Fruit fly (Drosophila melanogaster) whole organism, embryonic: ENCODE results near the gene peng.

Experiments
- Abd-B ChIP-seq: fragments of 200-800 bp; sonication (Bioruptor generic); optimal IDR thresholded peaks from 2 replicates; lab custom pipeline; 2018; ENCODE audit warnings: missing biosample characterization, mild to moderate bottlenecking, missing genetic modification characterization, moderate library complexity
- Adf1 ChIP-seq: fragments of 200-800 bp; sonication (Bioruptor generic); IDR thresholded peaks from 2 replicates; pipeline ENCODE4 v1.3.6; 2022; ENCODE audit warnings: missing biosample characterization, missing genetic modification characterization
- Atf3 ChIP-seq: fragments of 200-800 bp; sonication (Bioruptor generic); optimal IDR thresholded peaks from 3 replicates; lab custom pipeline; 2016; ENCODE audit warnings: missing biosample characterization, missing genetic modification characterization
- Atf6 ChIP-seq: fragments of 200-800 bp; sonication (Bioruptor generic); IDR thresholded peaks from 2 replicates; pipeline ENCODE4 v1.3.6; 2022; ENCODE audit warnings: missing biosample characterization, missing genetic modification characterization
- B-H1 ChIP-seq: fragments of 200-800 bp; sonication (Bioruptor generic); IDR thresholded peaks from 3 replicates; pipeline ENCODE4 v1.3.6; 2022; ENCODE audit warnings: missing biosample characterization, missing genetic modification characterization
- Bdp1 ChIP-seq: fragments of 200-800 bp; sonication (Bioruptor generic); optimal IDR thresholded peaks from 3 replicates; lab custom pipeline; 2016; ENCODE audit warnings: missing biosample characterization, missing genetic modification characterization
- CG10321 ChIP-seq: fragments of 200-800 bp; sonication (Bioruptor generic); IDR thresholded peaks from 2 replicates; pipeline ENCODE4 v1.3.6; 2022; ENCODE audit warnings: missing biosample characterization, missing genetic modification characterization
- CG10462 ChIP-seq: fragments of 200-800 bp; sonication (Bioruptor generic); optimal IDR thresholded peaks from 2 replicates; lab custom pipeline; 2016; ENCODE audit warnings: missing biosample characterization, missing genetic modification characterization
- CG11456 ChIP-seq: fragments of 200-800 bp; sonication (Bioruptor generic); IDR thresholded peaks from 3 replicates; pipeline ENCODE4 v1.3.6; 2022; ENCODE audit warnings: missing biosample characterization, missing genetic modification characterization
- CG13296 ChIP-seq: fragments of 200-800 bp; sonication (Bioruptor generic); optimal IDR thresholded peaks from 3 replicates; lab custom pipeline; 2018; ENCODE audit warnings: missing biosample characterization, mild to moderate bottlenecking, missing genetic modification characterization
- CG16815 ChIP-seq: fragments of 200-800 bp; sonication (Bioruptor generic); optimal IDR thresholded peaks from 3 replicates; lab custom pipeline; 2017; ENCODE audit warnings: missing biosample characterization, mild to moderate bottlenecking, missing genetic modification characterization
- CG17186 ChIP-seq: fragments of 200-800 bp; sonication (Bioruptor generic); optimal IDR thresholded peaks from 3 replicates; lab custom pipeline; 2017; ENCODE audit warnings: missing biosample characterization, missing genetic modification reagents, missing genetic modification characterization
- CG17385 ChIP-seq: fragments of 200-800 bp; sonication (Bioruptor generic); optimal IDR thresholded peaks from 3 replicates; lab custom pipeline; 2018; ENCODE audit warnings: missing biosample characterization, mild to moderate bottlenecking, missing genetic modification characterization
- CG18262 ChIP-seq: fragments of 200-800 bp; optimal IDR thresholded peaks from 3 replicates; lab custom pipeline; 2019; ENCODE audit warnings: missing biosample characterization, mild to moderate bottlenecking, missing genetic modification characterization, moderate library complexity
- CG18764 ChIP-seq: fragments of 200-800 bp; sonication (Bioruptor generic); optimal IDR thresholded peaks from 3 replicates; lab custom pipeline; 2016; ENCODE audit warnings: missing biosample characterization, missing genetic modification characterization
- CG3065 ChIP-seq: fragments of 200-800 bp; sonication (Bioruptor generic); optimal IDR thresholded peaks from 2 replicates; lab custom pipeline; 2016; ENCODE audit warnings: missing biosample characterization, missing genetic modification characterization
- CG31224 ChIP-seq: fragments of 200-800 bp; sonication (Bioruptor generic); IDR thresholded peaks from 2 replicates; pipeline ENCODE4 v1.3.6; 2022; ENCODE audit warnings: missing biosample characterization, missing genetic modification characterization
- CG33557 ChIP-seq: fragments of 200-800 bp; sonication (Bioruptor generic); optimal IDR thresholded peaks from 2 replicates; lab custom pipeline; 2019; ENCODE audit warnings: missing biosample characterization, mild to moderate bottlenecking, missing genetic modification characterization, moderate library complexity
- CG42726 ChIP-seq: fragments of 200-800 bp; sonication (Bioruptor generic); IDR thresholded peaks from 2 replicates; pipeline ENCODE4 v1.3.6; 2022; ENCODE audit warnings: missing biosample characterization, missing genetic modification characterization; ENCODE audit not compliant: partially characterized antibody
- CG43689 ChIP-seq: fragments of 200-800 bp; sonication (Bioruptor generic); IDR thresholded peaks from 2 replicates; pipeline ENCODE4 v1.3.6; 2022; ENCODE audit warnings: missing biosample characterization, missing genetic modification characterization
- CG4730 ChIP-seq: fragments of 200-800 bp; sonication (Bioruptor generic); IDR thresholded peaks from 2 replicates; pipeline ENCODE4 v1.3.6; 2022; ENCODE audit warnings: missing biosample characterization, missing genetic modification characterization
- CG7372 ChIP-seq: fragments of 200-800 bp; sonication (Bioruptor generic); IDR thresholded peaks from 2 replicates; pipeline ENCODE4 v1.3.6; 2022; ENCODE audit warnings: missing biosample characterization, missing genetic modification characterization
- CoRest ChIP-seq: fragments of 200-800 bp; sonication (Bioruptor generic); optimal IDR thresholded peaks from 3 replicates; lab custom pipeline; 2018; ENCODE audit warnings: missing biosample characterization, mild to moderate bottlenecking, missing genetic modification characterization, moderate library complexity
- Dad ChIP-seq: fragments of 200-800 bp; sonication (Bioruptor generic); optimal IDR thresholded peaks from 3 replicates; lab custom pipeline; 2016; ENCODE audit warnings: missing biosample characterization, missing genetic modification characterization
- Drgx ChIP-seq: fragments of 200-800 bp; sonication (Bioruptor generic); IDR thresholded peaks from 2 replicates; pipeline ENCODE4 v1.3.6; 2022; ENCODE audit warnings: missing biosample characterization, missing genetic modification characterization
- Opbp ChIP-seq: fragments of 200-800 bp; sonication (Bioruptor generic); IDR thresholded peaks from 3 replicates; pipeline ENCODE4 v1.3.6; 2022; ENCODE audit warnings: missing biosample characterization, missing genetic modification characterization; ENCODE audit not compliant: partially characterized antibody
- Poxn ChIP-seq: fragments of 200-800 bp; sonication (Bioruptor generic); IDR thresholded peaks from 2 replicates; pipeline ENCODE4 v1.3.6; 2022; ENCODE audit warnings: missing biosample characterization, missing genetic modification characterization
- Rfx ChIP-seq: fragments of 200-800 bp; sonication (Bioruptor generic); IDR thresholded peaks from 2 replicates; pipeline ENCODE4 v1.3.6; 2022; ENCODE audit warnings: missing biosample characterization, missing genetic modification characterization
- Spps ChIP-seq: fragments of 200-800 bp; sonication (Bioruptor generic); optimal IDR thresholded peaks from 2 replicates; lab custom pipeline; 2018; ENCODE audit warnings: missing biosample characterization, mild to moderate bottlenecking, missing genetic modification characterization
- Stat92E ChIP-seq, 3 experiments: fragments of >200 bp in 2 of 3; fragments of 200-800 bp in 1 of 3; sonication (Bioruptor generic) in 1 of 3; optimal IDR thresholded peaks; 2 replicates each; lab custom pipeline; 2017 to 2019; ENCODE audit warnings: missing biosample characterization in 3 of 3, missing genetic modification characterization in 3 of 3, mild to moderate bottlenecking in 1 of 3, moderate library complexity in 1 of 3
- ap ChIP-seq: fragments of 200-800 bp; sonication (Bioruptor generic); IDR thresholded peaks from 2 replicates; pipeline ENCODE4 v1.3.6; 2022; ENCODE audit warnings: missing biosample characterization, missing genetic modification characterization
- br ChIP-seq: fragments of >200 bp; optimal IDR thresholded peaks from 2 replicates; lab custom pipeline; 2017
- cas ChIP-seq: fragments of 200-800 bp; sonication (Bioruptor generic); IDR thresholded peaks from 2 replicates; pipeline ENCODE4 v1.3.6; 2022; ENCODE audit warnings: missing biosample characterization, missing genetic modification characterization
- crol ChIP-seq: fragments of 200-800 bp; sonication (Bioruptor generic); IDR thresholded peaks from 2 replicates; pipeline ENCODE4 v1.3.6; 2022; ENCODE audit warnings: missing biosample characterization, missing genetic modification characterization
- crp ChIP-seq, 2 experiments: fragments of 200-800 bp; sonication (Bioruptor generic); optimal IDR thresholded peaks; 2 replicates in 1 of 2; 3 replicates in 1 of 2; lab custom pipeline; 2017; ENCODE audit warnings: missing biosample characterization in 2 of 2, missing genetic modification characterization in 2 of 2, mild to moderate bottlenecking in 1 of 2, moderate library complexity in 1 of 2
- danr ChIP-seq: fragments of 200-800 bp; sonication (Bioruptor generic); IDR thresholded peaks from 2 replicates; pipeline ENCODE4 v1.3.6; 2022; ENCODE audit warnings: missing biosample characterization, missing genetic modification characterization
- fru ChIP-seq: fragments of >200 bp; optimal IDR thresholded peaks from 2 replicates; lab custom pipeline; 2017
- grau ChIP-seq: fragments of 200-800 bp; optimal IDR thresholded peaks from 3 replicates; lab custom pipeline; 2019; ENCODE audit warnings: missing biosample characterization, mild to moderate bottlenecking, missing genetic modification characterization, moderate library complexity
- inv ChIP-seq: fragments of 200-800 bp; sonication (Bioruptor generic); IDR thresholded peaks from 2 replicates; pipeline ENCODE4 v1.3.6; 2022; ENCODE audit warnings: missing biosample characterization, missing genetic modification characterization; ENCODE audit not compliant: partially characterized antibody
- klu ChIP-seq: fragments of 200-800 bp; sonication (Bioruptor generic); IDR thresholded peaks from 2 replicates; pipeline ENCODE4 v1.3.6; 2022; ENCODE audit warnings: missing biosample characterization, missing genetic modification characterization
- luna ChIP-seq: fragments of 200-800 bp; sonication (Bioruptor generic); optimal IDR thresholded peaks from 2 replicates; lab custom pipeline; 2016; ENCODE audit warnings: missing biosample characterization, missing genetic modification characterization
- mirr ChIP-seq: fragments of 200-800 bp; sonication (Bioruptor generic); optimal IDR thresholded peaks from 3 replicates; lab custom pipeline; 2018; ENCODE audit warnings: missing biosample characterization, mild to moderate bottlenecking, missing genetic modification characterization
- onecut ChIP-seq: fragments of 200-800 bp; sonication (Bioruptor generic); IDR thresholded peaks from 2 replicates; pipeline ENCODE4 v1.3.6; 2022; ENCODE audit warnings: missing biosample characterization, missing genetic modification characterization
- otp ChIP-seq: fragments of 200-800 bp; sonication (Bioruptor generic); IDR thresholded peaks from 3 replicates; pipeline ENCODE4, ENCODE4 v1.3.6; 2022; ENCODE audit warnings: missing biosample characterization, missing genetic modification characterization
- pfk ChIP-seq: fragments of 200-800 bp; sonication (Bioruptor generic); optimal IDR thresholded peaks from 2 replicates; lab custom pipeline; 2018; ENCODE audit warnings: missing biosample characterization, mild to moderate bottlenecking, missing genetic modification characterization, moderate library complexity
- seq ChIP-seq: fragments of 200-800 bp; sonication (Bioruptor generic); IDR thresholded peaks from 2 replicates; pipeline ENCODE4 v1.3.6; 2022; ENCODE audit warnings: missing biosample characterization, missing genetic modification characterization
- slp2 ChIP-seq: fragments of 200-800 bp; sonication (Bioruptor generic); optimal IDR thresholded peaks from 2 replicates; lab custom pipeline; 2016; ENCODE audit warnings: missing biosample characterization, missing genetic modification characterization
- sna ChIP-seq: fragments of 200-800 bp; sonication (Bioruptor generic); IDR thresholded peaks from 2 replicates; pipeline ENCODE4 v1.3.6; 2022; ENCODE audit warnings: missing biosample characterization, missing genetic modification characterization; ENCODE audit not compliant: partially characterized antibody
- zen ChIP-seq: fragments of 200-800 bp; sonication (Bioruptor generic); optimal IDR thresholded peaks from 3 replicates; lab custom pipeline; 2018; ENCODE audit warnings: missing biosample characterization, mild to moderate bottlenecking, missing genetic modification characterization, moderate library complexity
- zf30C ChIP-seq: fragments of 200-800 bp; sonication (Bioruptor generic); optimal IDR thresholded peaks from 3 replicates; lab custom pipeline; 2018; ENCODE audit warnings: missing biosample characterization, mild to moderate bottlenecking, missing genetic modification characterization
- zfh2 ChIP-seq: fragments of 200-800 bp; sonication (Bioruptor generic); optimal IDR thresholded peaks from 2 replicates; lab custom pipeline; 2016; ENCODE audit warnings: missing biosample characterization, missing genetic modification characterization

peng gene

dm6 chrX:21349800-21350309, at the start of gene peng, which contains the start of gene sol:
Gene peng, minus strand, starts transcription at chrX:21349843.
Gene sol, plus strand, starts transcription at chrX:21350280.
- TF ChIP-seq CG16815 (GFP tag; lab: Kevin White, UChicago), result peak; percentile 77
- TF ChIP-seq CG3065, result peak; percentile 7
- peak; percentile 23; the same call in 1 of the 2 replicates for TF ChIP-seq CG4730
- peak; percentile 78 for TF ChIP-seq zfh2 (GFP tag; lab: Kevin White, UChicago)
- no peak for TF ChIP-seq br
- TF ChIP-seq Dad (GFP tag; lab: Kevin White, UChicago), result peak; percentile 33
- peak; percentile 72 for TF ChIP-seq Abd-B (GFP tag; lab: Kevin White, UChicago)
- TF ChIP-seq luna, result peak; percentile 32
- TF ChIP-seq klu (GFP tag; lab: Robert Waterston, UW), result peak; percentile 52
- TF ChIP-seq CG42726 (GFP tag; lab: Robert Waterston, UW), result no peak
- TF ChIP-seq zen (tag; lab: Kevin White, UChicago), result peak; percentile 40
- TF ChIP-seq otp (GFP tag; lab: Robert Waterston, UW), result no peak
- TF ChIP-seq pfk (GFP tag; lab: Kevin White, UChicago), result no peak
- no peak; the same call in 2 of the 3 replicates for TF ChIP-seq CG11456 (GFP tag; lab: Robert Waterston, UW)
- peak; percentile 71 for TF ChIP-seq Rfx (GFP tag; lab: Robert Waterston, UW)
- peak; percentile 62 for TF ChIP-seq CG33557 (GFP tag; lab: Kevin White, UChicago)
- TF ChIP-seq danr, result peak; percentile 45; the same call in 1 of the 2 replicates
- peak; percentile 53 for TF ChIP-seq Atf3
- TF ChIP-seq ap (GFP tag; lab: Robert Waterston, UW), result no peak
- peak; percentile 7 for TF ChIP-seq CG13296
- TF ChIP-seq Stat92E (GFP tag; optimal IDR thresholded peaks at IDR 0.05; lab: Kevin White, UChicago), result no peak
- TF ChIP-seq Adf1 (GFP tag; lab: Robert Waterston, UW), result peak; percentile 13; the same call in 1 of the 2 replicates
- TF ChIP-seq sna (GFP tag; lab: Robert Waterston, UW), result no peak
- TF ChIP-seq seq (GFP tag; lab: Robert Waterston, UW), result peak; percentile 53
- no peak for TF ChIP-seq CG43689 (GFP tag; lab: Robert Waterston, UW)
- peak; percentile 68; the same call in 1 of the 2 replicates for TF ChIP-seq Atf6 (GFP tag; lab: Robert Waterston, UW)
- TF ChIP-seq Opbp, result no peak
- TF ChIP-seq CG10462 (GFP tag; lab: Kevin White, UChicago), result peak; percentile 79
- peak; percentile 97 for TF ChIP-seq grau
- peak; percentile 76 for TF ChIP-seq CG17385 (GFP tag; lab: Kevin White, UChicago)
- peak; percentile 25 for TF ChIP-seq mirr (GFP tag; lab: Kevin White, UChicago)
- TF ChIP-seq crol (GFP tag; lab: Robert Waterston, UW), result no peak
- peak; percentile 43 for TF ChIP-seq slp2
- TF ChIP-seq B-H1 (GFP tag; lab: Robert Waterston, UW), result peak; percentile 46
- TF ChIP-seq CG7372 (GFP tag; lab: Robert Waterston, UW), result 0 out of 2 replicates have a peak, but pooled peaks have one; percentile 31
- TF ChIP-seq Drgx, result peak; percentile 35; the same call in 1 of the 2 replicates
- no peak for TF ChIP-seq zf30C (GFP tag; lab: Kevin White, UChicago)
- TF ChIP-seq Bdp1 (GFP tag; lab: Kevin White, UChicago), result peak; percentile 42
- TF ChIP-seq CG18764, result peak; percentile 53
- peak; percentile 85 for TF ChIP-seq CoRest (tag; lab: Kevin White, UChicago)
- no peak; the same call in 1 of the 2 replicates for TF ChIP-seq CG31224 (GFP tag; lab: Robert Waterston, UW)
- TF ChIP-seq crp (GFP tag; optimal IDR thresholded peaks at IDR 0.05; lab: Kevin White, UChicago), result peak in 1 of 2 experiments; percentile 29
- TF ChIP-seq cas (GFP tag; lab: Robert Waterston, UW), result no peak
- no peak for TF ChIP-seq inv (GFP tag; lab: Robert Waterston, UW)
- peak; percentile 71 for TF ChIP-seq CG18262 (tag; lab: Kevin White, UChicago)
- TF ChIP-seq Spps (tag; lab: Kevin White, UChicago), result no peak
- TF ChIP-seq Poxn (GFP tag; lab: Robert Waterston, UW), result no peak
- 0 out of 2 replicates have a peak, but pooled peaks have one; percentile 24 for TF ChIP-seq onecut (GFP tag; lab: Robert Waterston, UW)
- peak; percentile 0 for TF ChIP-seq CG17186 (GFP tag; lab: Kevin White, UChicago)
- no peak for TF ChIP-seq CG10321 (GFP tag; lab: Robert Waterston, UW)
- TF ChIP-seq fru (lab: Kevin White, UChicago), result no peak
